Worm (Caenorhabditis elegans): ENCODE data around the gene ZK795.3.

DNA sequence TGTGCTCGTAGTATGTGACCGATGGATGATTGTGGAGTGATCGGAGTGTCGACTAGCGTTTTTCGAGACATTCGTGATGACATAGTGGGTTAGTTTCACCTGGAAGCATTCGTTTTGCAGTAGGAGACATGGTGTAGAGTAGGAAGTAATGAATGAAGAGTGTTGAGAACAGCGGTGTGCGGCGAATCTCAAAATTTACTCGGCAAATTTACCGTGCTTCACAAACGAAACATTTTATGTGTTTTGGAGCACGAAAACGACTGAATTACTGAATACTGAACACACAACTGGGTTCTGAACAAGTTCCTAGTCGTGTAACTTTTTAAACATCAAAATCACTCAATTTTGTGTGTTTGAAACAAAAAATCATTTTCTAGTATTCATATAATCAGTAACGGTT, 21.9 kb downstream of the ZK795.3 start, which contains the start of gene K08E7.6:
- TF ChIP-seq zag-1 (tag; optimal IDR thresholded peaks at IDR 0.05), result no peak
- TF ChIP-seq nhr-237 (tag; optimal IDR thresholded peaks at IDR 0.05), result no peak
- TF ChIP-seq lin-1 (GFP tag; IDR thresholded peaks at IDR 0.05), result no peak
- no peak for TF ChIP-seq lin-39 (tag; optimal IDR thresholded peaks at IDR 0.05)
- no peak for TF ChIP-seq nhr-25 (tag; optimal IDR thresholded peaks at IDR 0.05; ENCODE audit: borderline replicate concordance, insufficient read depth)
- TF ChIP-seq ztf-7 (tag; optimal IDR thresholded peaks at IDR 0.05), result no peak
- TF ChIP-seq ama-1 (optimal IDR thresholded peaks at IDR 0.05), result no peak
- no peak for TF ChIP-seq fos-1 (tag; optimal IDR thresholded peaks at IDR 0.05)
- TF ChIP-seq ceh-32 (tag; optimal IDR thresholded peaks at IDR 0.05; ENCODE audit: poor library complexity), result no peak
- TF ChIP-seq ztf-11 (tag; optimal IDR thresholded peaks at IDR 0.05), result no peak
- no peak for TF ChIP-seq nhr-77 (tag; optimal IDR thresholded peaks at IDR 0.05)
- no peak for TF ChIP-seq nhr-10 (tag; optimal IDR thresholded peaks at IDR 0.05)
- TF ChIP-seq Y48G9A.11 (GFP tag; IDR thresholded peaks at IDR 0.05), result no peak
- no peak for TF ChIP-seq nhr-11 (tag; optimal IDR thresholded peaks at IDR 0.05)

Measured in whole organism, L4 larva.